Fruit fly (Drosophila melanogaster): ENCODE results near the gene CG32176.

DNA sequence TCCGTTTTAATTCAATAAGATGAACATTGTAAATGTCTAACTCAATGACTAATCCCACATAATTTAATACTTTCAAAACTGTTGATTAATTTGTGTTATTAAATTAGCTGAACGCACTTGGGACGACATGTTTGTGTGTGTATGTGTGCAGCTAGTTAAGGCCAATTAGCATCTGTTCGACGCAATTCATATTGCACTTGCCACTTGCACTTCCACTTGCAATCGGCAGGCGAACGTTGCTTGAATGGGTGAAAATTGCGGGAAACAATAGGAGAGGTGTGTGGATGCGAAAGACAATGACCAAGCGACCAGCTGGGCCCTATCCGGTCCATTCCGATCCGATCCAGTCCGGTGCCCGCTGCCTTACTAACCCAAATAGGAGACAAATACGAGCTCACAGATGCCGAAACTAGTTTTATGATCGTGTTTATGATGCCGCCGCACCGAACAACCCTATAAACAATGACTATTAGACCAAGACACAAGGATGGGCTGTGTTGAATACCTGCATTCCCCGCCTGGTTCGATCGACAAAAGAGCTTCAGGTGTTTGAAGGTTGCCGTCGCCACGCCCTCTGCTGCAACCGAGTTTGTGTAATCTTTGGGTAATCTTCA lies 26.1 kb upstream of the CG32176 start:
- TF ChIP-seq usp (GFP tag; optimal IDR thresholded peaks at IDR 0.05): no peak
- no peak for TF ChIP-seq Dll (optimal IDR thresholded peaks at IDR 0.05)
- TF ChIP-seq psq (optimal IDR thresholded peaks at IDR 0.05): no peak
- no peak for TF ChIP-seq pan (optimal IDR thresholded peaks at IDR 0.05)
- no peak for TF ChIP-seq EcR (GFP tag; optimal IDR thresholded peaks at IDR 0.05)

All from whole organism.